Worm (Caenorhabditis elegans) whole organism, late embryonic: ENCODE data around the gene agmo-1.

Source experiments
- C08G9.2 ChIP-seq: sonication (generic microtip); optimal IDR thresholded peaks from 2 replicates; lab custom pipeline; 2016; ENCODE audit warnings: mild to moderate bottlenecking, missing genetic modification characterization, moderate library complexity, missing compliant biosample characterization
- ama-1 ChIP-seq: fragments of 150-350 bp; optimal IDR thresholded peaks from 2 replicates; lab custom pipeline; 2014
- ceh-31 ChIP-seq: sonication (generic microtip); optimal IDR thresholded peaks from 2 replicates; lab custom pipeline; 2016; ENCODE audit warnings: missing genetic modification characterization, missing compliant biosample characterization
- ceh-9 ChIP-seq: sonication (generic microtip); optimal IDR thresholded peaks from 2 replicates; lab custom pipeline; 2016; ENCODE audit warnings: mild to moderate bottlenecking, missing genetic modification characterization, inconsistent platforms, missing compliant biosample characterization
- elt-2 ChIP-seq: sonication (generic microtip); optimal IDR thresholded peaks from 2 replicates; lab custom pipeline; 2016; ENCODE audit warnings: missing genetic modification reagents, missing genetic modification characterization, missing compliant biosample characterization
- elt-4 ChIP-seq: sonication (generic microtip); optimal IDR thresholded peaks from 2 replicates; lab custom pipeline; 2016; ENCODE audit warnings: missing genetic modification characterization, missing compliant biosample characterization
- fkh-10 ChIP-seq: fragments of 150-350 bp; optimal IDR thresholded peaks from 2 replicates; lab custom pipeline; 2014; ENCODE audit warnings: missing biosample characterization, missing genetic modification reagents, missing genetic modification characterization
- nfya-1 ChIP-seq: sonication (generic microtip); optimal IDR thresholded peaks from 2 replicates; lab custom pipeline; 2017; ENCODE audit warnings: missing genetic modification characterization, mild to moderate bottlenecking, missing compliant biosample characterization, antibody characterized with exemption, moderate library complexity
- pqm-1 ChIP-seq: sonication (generic microtip); optimal IDR thresholded peaks from 2 replicates; lab custom pipeline; 2016; ENCODE audit warnings: missing genetic modification characterization, missing compliant biosample characterization
- sox-4 ChIP-seq: sonication (generic microtip); optimal IDR thresholded peaks from 2 replicates; lab custom pipeline; 2017; ENCODE audit warnings: mild to moderate bottlenecking, missing genetic modification characterization, inconsistent platforms, missing compliant biosample characterization
- unc-86 ChIP-seq: sonication (generic microtip); optimal IDR thresholded peaks from 2 replicates; lab custom pipeline; 2016; ENCODE audit warnings: missing genetic modification characterization, missing compliant biosample characterization

ce11 chrIII:12788239-12788638 lies 10.1 kb downstream of the agmo-1 start:
- TF ChIP-seq fkh-10 (GFP tag; lab: Kevin White, UChicago) (no peak), sox-4 (tag; lab: Kevin White, UChicago) (no peak), elt-2 (tag; lab: Kevin White, UChicago) (no peak), unc-86 (no peak), nfya-1 (tag; lab: Kevin White, UChicago) (no peak), ama-1 (no peak), pqm-1 (tag; lab: Kevin White, UChicago) (no peak), ceh-9 (no peak), ceh-31 (tag; lab: Kevin White, UChicago) (no peak), C08G9.2 (no peak), elt-4 (no peak)
